Worm (Caenorhabditis elegans): Measurements from ENCODE around the gene C50F4.9.

- no peak for TF ChIP-seq ces-1 (GFP tag; optimal IDR thresholded peaks at IDR 0.05)
- no peak for TF ChIP-seq snpc-4 (tag; optimal IDR thresholded peaks at IDR 0.05)
- TF ChIP-seq nhr-76 (tag; optimal IDR thresholded peaks at IDR 0.05) = no peak
Measured at ce11 chrV:9526470-9526869, 2.5 kb upstream of the C50F4.9 start, which contains the start of gene C50F4.1.

Measured in whole organism, mixed stage, embryonic.